Worm (Caenorhabditis elegans) whole organism, young adult: ENCODE results near the gene mig-18.
A peak's percentile ranks its signal among the peaks of the same experiment; 100 is the strongest.

Source experiments
- B0336.3 ChIP-seq: fragments of 200-800 bp; sonication (Bioruptor generic); IDR thresholded peaks from 2 replicates; pipeline ENCODE4 v1.3.6; 2022; ENCODE audit warnings: missing genetic modification characterization, missing compliant biosample characterization
- D2030.7 ChIP-seq: fragments of 200-800 bp; sonication (Bioruptor generic); IDR thresholded peaks from 2 replicates; pipeline ENCODE4 v1.3.6; 2022; ENCODE audit warnings: missing genetic modification reagents, missing genetic modification characterization, missing compliant biosample characterization
- F22D6.2 ChIP-seq: sonication (generic microtip); optimal IDR thresholded peaks from 2 replicates; lab custom pipeline; 2016; ENCODE audit warnings: mild to moderate bottlenecking, missing genetic modification characterization, missing compliant biosample characterization
- F37B4.10 ChIP-seq: fragments of 200-800 bp; sonication (Bioruptor generic); IDR thresholded peaks from 2 replicates; pipeline ENCODE4 v1.3.6; 2022; ENCODE audit warnings: missing genetic modification characterization, missing compliant biosample characterization
- F39B2.1 ChIP-seq: fragments of 200-800 bp; sonication (Bioruptor generic); IDR thresholded peaks from 2 replicates; pipeline ENCODE4 v1.3.6; 2022; ENCODE audit warnings: missing genetic modification reagents, missing genetic modification characterization, missing compliant biosample characterization
- F55B11.4 ChIP-seq: sonication (generic microtip); optimal IDR thresholded peaks from 2 replicates; lab custom pipeline; 2016; ENCODE audit warnings: missing compliant biosample characterization, missing genetic modification characterization, borderline replicate concordance; ENCODE audit not compliant: insufficient read depth
- F57A8.1 ChIP-seq: fragments of 200-800 bp; sonication (Bioruptor generic); optimal IDR thresholded peaks from 2 replicates; lab custom pipeline; 2018; ENCODE audit warnings: mild to moderate bottlenecking, missing genetic modification characterization, moderate library complexity, missing compliant biosample characterization
- F57C9.4 ChIP-seq: sonication (generic microtip); optimal IDR thresholded peaks from 2 replicates; lab custom pipeline; 2017; ENCODE audit warnings: mild to moderate bottlenecking, missing genetic modification characterization, missing compliant biosample characterization
- K11D2.4 ChIP-seq: fragments of 200-800 bp; sonication (Bioruptor generic); IDR thresholded peaks from 2 replicates; pipeline ENCODE4 v1.3.6; 2022; ENCODE audit warnings: missing genetic modification reagents, missing genetic modification characterization, missing compliant biosample characterization
- Y79H2A.3 ChIP-seq: fragments of 200-800 bp; sonication (Bioruptor generic); conservative IDR thresholded peaks from 2 replicates; pipeline ENCODE4 v1.3.6; 2022; ENCODE audit warnings: missing genetic modification reagents, missing genetic modification characterization, missing compliant biosample characterization
- ZK185.1 ChIP-seq: sonication (generic microtip); optimal IDR thresholded peaks from 2 replicates; lab custom pipeline; 2016; ENCODE audit warnings: mild to moderate bottlenecking, missing genetic modification characterization, missing compliant biosample characterization; ENCODE audit not compliant: poor library complexity, severe bottlenecking
- akir-1 ChIP-seq: fragments of 200-800 bp; sonication (Bioruptor generic); optimal IDR thresholded peaks from 2 replicates; lab custom pipeline; 2018; ENCODE audit warnings: mild to moderate bottlenecking, missing genetic modification characterization, moderate library complexity, missing compliant biosample characterization
- ama-1 ChIP-seq, 3 experiments: fragments of 150-350 bp in 1 of 3; sonication (generic microtip) in 2 of 3; optimal IDR thresholded peaks; 2 replicates each; lab custom pipeline; 2014 to 2018; ENCODE audit warnings: missing biosample characterization in 2 of 3, missing genetic modification characterization in 2 of 3, missing genetic modification reagents in 2 of 3
- aptf-3 ChIP-seq: fragments of 200-800 bp; sonication (Bioruptor generic); IDR thresholded peaks from 2 replicates; pipeline ENCODE4 v1.3.6; 2022; ENCODE audit warnings: missing genetic modification characterization, missing compliant biosample characterization
- athp-1 ChIP-seq: sonication (generic microtip); optimal IDR thresholded peaks from 2 replicates; lab custom pipeline; 2017; ENCODE audit warnings: mild to moderate bottlenecking, missing genetic modification characterization, missing compliant biosample characterization
- attf-5 ChIP-seq: fragments of 200-800 bp; sonication (Bioruptor generic); optimal IDR thresholded peaks from 2 replicates; lab custom pipeline; 2018; ENCODE audit warnings: mild to moderate bottlenecking, missing genetic modification characterization, missing compliant biosample characterization
- bed-1 ChIP-seq: fragments of 200-800 bp; sonication (Bioruptor generic); IDR thresholded peaks from 2 replicates; pipeline ENCODE4 v1.3.6; 2022; ENCODE audit warnings: missing genetic modification reagents, missing genetic modification characterization, missing compliant biosample characterization
- cebp-1 ChIP-seq, 2 experiments: fragments of 200-800 bp in 1 of 2; sonication (Bioruptor generic) in 1 of 2; sonication (generic microtip) in 1 of 2; IDR thresholded peaks in 1 of 2; optimal IDR thresholded peaks in 1 of 2; 2 replicates each; pipeline versions ENCODE4 v1.3.6 to Lab custom; 2017 to 2022; ENCODE audit warnings: missing compliant biosample characterization in 2 of 2, missing genetic modification characterization in 2 of 2, mild to moderate bottlenecking in 1 of 2, missing genetic modification reagents in 1 of 2, moderate library complexity in 1 of 2
- ceh-27 ChIP-seq: fragments of 200-800 bp; sonication (Bioruptor generic); optimal IDR thresholded peaks from 2 replicates; lab custom pipeline; 2018; ENCODE audit warnings: mild to moderate bottlenecking, missing genetic modification characterization, moderate library complexity, missing compliant biosample characterization
- ceh-40 ChIP-seq: fragments of 200-800 bp; sonication (Bioruptor generic); IDR thresholded peaks from 2 replicates; pipeline ENCODE4 v1.3.6; 2022; ENCODE audit warnings: missing genetic modification characterization, missing compliant biosample characterization
- chd-7 ChIP-seq: sonication (generic microtip); optimal IDR thresholded peaks from 2 replicates; lab custom pipeline; 2016; ENCODE audit warnings: mild to moderate bottlenecking, missing genetic modification characterization, moderate library complexity, missing compliant biosample characterization
- dpff-1 ChIP-seq: sonication (generic microtip); optimal IDR thresholded peaks from 2 replicates; lab custom pipeline; 2017; ENCODE audit warnings: mild to moderate bottlenecking, missing genetic modification characterization, missing compliant biosample characterization
- egl-44 ChIP-seq: fragments of 200-800 bp; sonication (Bioruptor generic); IDR thresholded peaks from 2 replicates; pipeline ENCODE4 v1.3.6; 2022; ENCODE audit warnings: missing genetic modification reagents, missing genetic modification characterization, missing compliant biosample characterization
- egrh-3 ChIP-seq: fragments of 200-800 bp; sonication (Bioruptor generic); IDR thresholded peaks from 2 replicates; pipeline ENCODE4 v1.3.6; 2022; ENCODE audit warnings: missing genetic modification reagents, missing genetic modification characterization, missing compliant biosample characterization
- ekl-4 ChIP-seq: fragments of 200-800 bp; sonication (Bioruptor generic); IDR thresholded peaks from 2 replicates; pipeline ENCODE4 v1.3.6; 2022; ENCODE audit warnings: missing genetic modification reagents, missing genetic modification characterization, missing compliant biosample characterization
- hsf-1 ChIP-seq: fragments of 200-800 bp; sonication (Bioruptor generic); IDR thresholded peaks from 2 replicates; pipeline ENCODE4 v1.3.6; 2022; ENCODE audit warnings: missing genetic modification reagents, missing genetic modification characterization, missing compliant biosample characterization
- let-526 ChIP-seq: fragments of 200-800 bp; sonication (Bioruptor generic); IDR thresholded peaks from 2 replicates; pipeline ENCODE4 v1.3.6; 2022; ENCODE audit warnings: missing genetic modification reagents, missing genetic modification characterization, missing compliant biosample characterization
- lin-35 ChIP-seq, 3 experiments: fragments of 150-350 bp in 2 of 3; sonication (generic microtip) in 1 of 3; optimal IDR thresholded peaks; 2 replicates each; lab custom pipeline; 2014 to 2018; ENCODE audit warnings: missing biosample characterization in 3 of 3, missing genetic modification characterization in 3 of 3, missing genetic modification reagents in 3 of 3
- lin-54 ChIP-seq: fragments of 200-800 bp; sonication (Bioruptor generic); optimal IDR thresholded peaks from 2 replicates; lab custom pipeline; 2018; ENCODE audit warnings: mild to moderate bottlenecking, missing genetic modification characterization, missing compliant biosample characterization
- madf-3 ChIP-seq: fragments of 200-800 bp; sonication (Bioruptor generic); IDR thresholded peaks from 2 replicates; pipeline ENCODE4 v1.3.6; 2022; ENCODE audit warnings: missing genetic modification reagents, missing genetic modification characterization, missing compliant biosample characterization
- mel-28 ChIP-seq: sonication (generic microtip); optimal IDR thresholded peaks from 2 replicates; lab custom pipeline; 2016; ENCODE audit warnings: borderline replicate concordance, mild to moderate bottlenecking, missing genetic modification characterization, missing compliant biosample characterization
- nfya-1 ChIP-seq: sonication (generic microtip); optimal IDR thresholded peaks from 2 replicates; lab custom pipeline; 2017; ENCODE audit warnings: antibody characterized with exemption, missing compliant biosample characterization, missing genetic modification characterization, borderline replicate concordance; ENCODE audit not compliant: insufficient read depth
- nhr-27 ChIP-seq: fragments of 200-800 bp; sonication (Bioruptor generic); optimal IDR thresholded peaks from 2 replicates; lab custom pipeline; 2018; ENCODE audit warnings: mild to moderate bottlenecking, missing genetic modification characterization, moderate library complexity, missing compliant biosample characterization
- rec-8 ChIP-seq, 2 experiments: sonication (generic microtip); optimal IDR thresholded peaks; 2 replicates each; lab custom pipeline; 2016; ENCODE audit warnings: mild to moderate bottlenecking in 2 of 2, missing genetic modification characterization in 2 of 2, missing genetic modification reagents in 2 of 2, missing genotype in 2 of 2, missing biosample characterization in 1 of 2, missing compliant biosample characterization in 1 of 2, moderate library complexity in 1 of 2
- snpc-1.3 ChIP-seq: sonication (generic microtip); optimal IDR thresholded peaks from 2 replicates; lab custom pipeline; 2017; ENCODE audit warnings: missing genetic modification characterization, mild to moderate bottlenecking, missing compliant biosample characterization, antibody characterized with exemption, moderate library complexity, missing genotype, missing genetic modification reagents; ENCODE audit not compliant: insufficient read depth
- snpc-3.4 ChIP-seq: sonication (generic microtip); optimal IDR thresholded peaks from 2 replicates; lab custom pipeline; 2017; ENCODE audit warnings: missing genetic modification characterization, mild to moderate bottlenecking, missing compliant biosample characterization, antibody characterized with exemption, moderate library complexity, missing genotype, missing genetic modification reagents
- sptf-2 ChIP-seq: fragments of 200-800 bp; sonication (Bioruptor generic); optimal IDR thresholded peaks from 2 replicates; lab custom pipeline; 2018; ENCODE audit warnings: mild to moderate bottlenecking, missing genetic modification characterization, missing compliant biosample characterization
- tbp1 ChIP-seq: fragments of 200-800 bp; sonication (Bioruptor generic); optimal IDR thresholded peaks from 2 replicates; lab custom pipeline; 2018; ENCODE audit warnings: mild to moderate bottlenecking, missing genetic modification characterization, missing compliant biosample characterization
- ztf-26 ChIP-seq: sonication (generic microtip); optimal IDR thresholded peaks from 2 replicates; lab custom pipeline; 2017; ENCODE audit warnings: missing genetic modification characterization, missing compliant biosample characterization

Gene mig-18

ce11 chrIII:13411202-13411601 is 8.2 kb downstream of the mig-18 start (continued):
- TF ChIP-seq sptf-2 (GFP tag; lab: Kevin White, UChicago) = no peak
- TF ChIP-seq snpc-1.3 (tag; lab: Kevin White, UChicago) = peak; percentile 55
- no peak for TF ChIP-seq ceh-40 (GFP tag; lab: Robert Waterston, UW)
- TF ChIP-seq F39B2.1 = no peak
- no peak for TF ChIP-seq cebp-1 (GFP tag; IDR thresholded peaks at IDR 0.05; lab: Robert Waterston, UW)
- TF ChIP-seq cebp-1 (tag; optimal IDR thresholded peaks at IDR 0.05; lab: Kevin White, UChicago) = no peak
- TF ChIP-seq aptf-3 (GFP tag; lab: Robert Waterston, UW) = no peak
- peak; percentile 31 to 43 for TF ChIP-seq rec-8 (tag; optimal IDR thresholded peaks at IDR 0.05; lab: Kevin White, UChicago)
- TF ChIP-seq B0336.3 (GFP tag; lab: Robert Waterston, UW) = no peak
- no peak for TF ChIP-seq dpff-1 (tag; lab: Kevin White, UChicago)
- no peak for TF ChIP-seq nhr-27 (tag; lab: Kevin White, UChicago)
- no peak for TF ChIP-seq akir-1 (GFP tag; lab: Kevin White, UChicago)
- peak; percentile 22 for TF ChIP-seq lin-54 (GFP tag; lab: Kevin White, UChicago)
- TF ChIP-seq let-526 = no peak
- TF ChIP-seq ZK185.1 = peak; percentile 62
- peak; percentile 85 for TF ChIP-seq tbp1
- TF ChIP-seq madf-3 (GFP tag; lab: Robert Waterston, UW) = no peak
- no peak for TF ChIP-seq ama-1 (optimal IDR thresholded peaks at IDR 0.05; lab: Kevin White, UChicago)
- no peak for TF ChIP-seq ama-1 (GFP tag; optimal IDR thresholded peaks at IDR 0.05; lab: Kevin White, UChicago)
- TF ChIP-seq ztf-26 (tag; lab: Kevin White, UChicago) = no peak
- TF ChIP-seq hsf-1 (GFP tag; lab: Robert Waterston, UW) = no peak
- peak; percentile 64 for TF ChIP-seq D2030.7 (GFP tag; lab: Robert Waterston, UW)
- no peak for TF ChIP-seq nfya-1
- TF ChIP-seq ekl-4 = no peak
- TF ChIP-seq egl-44 (GFP tag; lab: Robert Waterston, UW) = 0 out of 2 replicates have a peak, but pooled peaks have one; percentile 50
- TF ChIP-seq ceh-27 (GFP tag; lab: Kevin White, UChicago) = no peak
- no peak for TF ChIP-seq chd-7 (tag; lab: Kevin White, UChicago)
- no peak for TF ChIP-seq F22D6.2 (tag; lab: Kevin White, UChicago)
- no peak for TF ChIP-seq F55B11.4 (tag; lab: Kevin White, UChicago)
- TF ChIP-seq egrh-3 (GFP tag; lab: Robert Waterston, UW) = no peak
- TF ChIP-seq snpc-3.4 (tag; lab: Kevin White, UChicago) = peak; percentile 47
- no peak for TF ChIP-seq lin-35 (GFP tag; optimal IDR thresholded peaks at IDR 0.05; lab: Kevin White, UChicago)
- peak; percentile 40 for TF ChIP-seq attf-5
- no peak for TF ChIP-seq F37B4.10 (GFP tag; lab: Robert Waterston, UW)
- no peak for TF ChIP-seq Y79H2A.3
- peak; percentile 57 for TF ChIP-seq athp-1
- TF ChIP-seq K11D2.4 = no peak
- TF ChIP-seq mel-28 (tag; lab: Kevin White, UChicago) = no peak
- TF ChIP-seq bed-1 (GFP tag; lab: Robert Waterston, UW) = no peak
- TF ChIP-seq F57C9.4 (tag; lab: Kevin White, UChicago) = no peak
- no peak for TF ChIP-seq F57A8.1 (GFP tag; lab: Kevin White, UChicago)
